Fruit fly (Drosophila melanogaster): ENCODE data around the gene pira.
A peak's percentile ranks its signal among the peaks of the same experiment; 100 is the strongest.

DNA sequence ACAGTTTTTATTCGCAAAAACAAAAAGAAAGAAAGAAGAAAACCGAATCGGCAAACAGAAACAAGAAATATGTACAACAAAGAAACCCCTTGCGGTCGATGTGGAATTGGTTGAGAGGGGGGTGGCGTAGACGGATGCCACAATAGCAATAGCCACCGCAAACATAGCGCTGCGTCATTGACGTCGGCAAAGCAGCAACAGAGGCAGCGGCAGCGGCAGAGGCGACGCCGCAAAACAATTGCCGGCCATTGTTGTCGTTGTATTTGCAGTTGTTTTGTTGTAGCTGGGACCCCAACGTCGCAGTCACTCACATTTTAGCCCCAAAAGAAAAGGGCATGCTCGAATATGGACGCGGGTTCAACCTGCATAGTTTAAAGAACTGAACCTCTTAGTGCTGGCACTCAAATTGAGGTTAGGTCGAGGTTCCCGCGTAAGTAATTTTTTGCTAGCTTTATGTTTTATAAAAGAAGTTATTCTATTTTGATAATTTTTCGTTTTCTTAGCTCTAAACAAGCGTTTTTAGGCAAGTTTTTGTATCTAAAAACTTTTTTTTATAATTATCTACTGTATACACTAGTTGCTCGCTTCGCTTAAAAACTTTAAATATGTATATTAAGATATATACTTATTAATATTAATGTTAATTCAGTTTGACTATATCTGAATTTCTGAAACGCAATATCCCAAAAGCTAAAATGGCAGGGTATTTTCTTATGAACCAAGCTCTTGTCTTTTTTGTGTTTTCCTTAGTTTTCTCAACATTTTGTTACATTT lies 7.6 kb downstream of the pira start:
- peak; percentile 74 for TF ChIP-seq Ets96B (tag; optimal IDR thresholded peaks at IDR 0.05)
- peak; percentile 76 for TF ChIP-seq Smox (GFP tag; optimal IDR thresholded peaks at IDR 0.05)
- peak; percentile 92 for TF ChIP-seq OdsH (GFP tag; optimal IDR thresholded peaks at IDR 0.05)
- TF ChIP-seq CG3032 (tag; optimal IDR thresholded peaks at IDR 0.05): peak; percentile 86
- peak; percentile 48 for TF ChIP-seq CG1621 (tag; optimal IDR thresholded peaks at IDR 0.05)
- TF ChIP-seq Eip75B (GFP tag; optimal IDR thresholded peaks at IDR 0.05): peak; percentile 25
- peak; percentile 73 for TF ChIP-seq Sox14 (GFP tag; optimal IDR thresholded peaks at IDR 0.05)

All from whole organism, prepupa.